Worm (Caenorhabditis elegans) whole organism, L4 larva: ENCODE data around the gene srp-2.

Experiments used
- F10B5.3 ChIP-seq: sonication (generic microtip); optimal IDR thresholded peaks from 2 replicates; lab custom pipeline; 2016; ENCODE audit warnings: mild to moderate bottlenecking, missing genetic modification characterization, missing compliant biosample characterization
- R02D3.7 ChIP-seq: fragments of 150-350 bp; sonication (generic microtip); optimal IDR thresholded peaks from 3 replicates; lab custom pipeline; 2014; ENCODE audit warnings: missing biosample characterization, missing genetic modification characterization
- T20F7.1 ChIP-seq: fragments of 200-800 bp; sonication (Bioruptor generic); optimal IDR thresholded peaks from 2 replicates; lab custom pipeline; 2018; ENCODE audit warnings: mild to moderate bottlenecking, missing genetic modification characterization, missing compliant biosample characterization
- Y48G9A.11 ChIP-seq: fragments of 200-800 bp; sonication (Bioruptor generic); IDR thresholded peaks from 2 replicates; pipeline ENCODE4 v1.3.6; 2022; ENCODE audit warnings: missing genetic modification reagents, missing genetic modification characterization, missing compliant biosample characterization
- ZK546.5 ChIP-seq, 2 experiments: sonication (generic microtip); optimal IDR thresholded peaks; 2 replicates each; lab custom pipeline; 2017; ENCODE audit warnings: missing biosample characterization in 2 of 2, missing genetic modification characterization in 2 of 2
- aly-2 ChIP-seq: sonication (generic microtip); optimal IDR thresholded peaks from 2 replicates; lab custom pipeline; 2018; ENCODE audit warnings: missing biosample characterization, missing genetic modification characterization
- ama-1 ChIP-seq: fragments of 150-350 bp; optimal IDR thresholded peaks from 2 replicates; lab custom pipeline; 2014; ENCODE audit warnings: inconsistent platforms, mixed read lengths
- ceh-44 ChIP-seq: fragments of 200-800 bp; sonication (Bioruptor generic); IDR thresholded peaks from 2 replicates; pipeline ENCODE4 v1.3.6; 2022; ENCODE audit warnings: missing genetic modification reagents, missing genetic modification characterization, missing compliant biosample characterization
- ceh-62 ChIP-seq: sonication (generic microtip); optimal IDR thresholded peaks from 2 replicates; lab custom pipeline; 2017; ENCODE audit warnings: missing biosample characterization, missing genetic modification characterization
- ceh-82 ChIP-seq: sonication (generic microtip); optimal IDR thresholded peaks from 2 replicates; lab custom pipeline; 2017; ENCODE audit warnings: missing biosample characterization, missing genetic modification characterization
- ces-1 ChIP-seq: fragments of 150-350 bp; sonication (generic microtip); optimal IDR thresholded peaks from 4 replicates; lab custom pipeline; 2014; ENCODE audit warnings: missing biosample characterization, missing genetic modification reagents, missing genetic modification characterization
- daf-16 ChIP-seq, 3 experiments: sonication (generic microtip); optimal IDR thresholded peaks; 2 replicates each; lab custom pipeline; 2016 to 2017; ENCODE audit warnings: missing genetic modification characterization in 3 of 3, missing genetic modification reagents in 3 of 3, mild to moderate bottlenecking in 2 of 3, missing compliant biosample characterization in 2 of 3, missing biosample characterization in 1 of 3, moderate library complexity in 1 of 3
- daf-19 ChIP-seq: fragments of 200-800 bp; sonication (Bioruptor generic); conservative IDR thresholded peaks from 2 replicates; pipeline ENCODE4 v1.3.6; 2022; ENCODE audit warnings: missing genetic modification characterization, missing compliant biosample characterization
- dmd-8 ChIP-seq: fragments of 200-800 bp; sonication (Bioruptor generic); IDR thresholded peaks from 2 replicates; pipeline ENCODE4 v1.3.6; 2022; ENCODE audit warnings: missing genetic modification characterization, missing compliant biosample characterization
- dmd-9 ChIP-seq: fragments of 200-800 bp; sonication (Bioruptor generic); IDR thresholded peaks from 2 replicates; pipeline ENCODE4 v1.3.6; 2022; ENCODE audit warnings: missing genetic modification reagents, missing genetic modification characterization, missing compliant biosample characterization
- dve-1 ChIP-seq: sonication (generic microtip); optimal IDR thresholded peaks from 2 replicates; lab custom pipeline; 2017; ENCODE audit warnings: antibody characterized with exemption, mild to moderate bottlenecking, missing genetic modification characterization, missing compliant biosample characterization; ENCODE audit not compliant: insufficient read depth
- fkh-10 ChIP-seq: fragments of 150-350 bp; optimal IDR thresholded peaks from 2 replicates; lab custom pipeline; 2014; ENCODE audit warnings: missing biosample characterization, missing genetic modification reagents, missing genetic modification characterization
- hlh-30 ChIP-seq: sonication (generic microtip); optimal IDR thresholded peaks from 2 replicates; lab custom pipeline; 2017; ENCODE audit warnings: antibody characterized with exemption, mild to moderate bottlenecking, missing genetic modification characterization, missing compliant biosample characterization; ENCODE audit not compliant: insufficient read depth
- jun-1 ChIP-seq: fragments of 150-350 bp; optimal IDR thresholded peaks from 2 replicates; lab custom pipeline; 2014; ENCODE audit warnings: missing biosample characterization, missing genetic modification reagents, missing genetic modification characterization
- lin-1 ChIP-seq: fragments of 200-800 bp; sonication (Bioruptor generic); IDR thresholded peaks from 2 replicates; pipeline ENCODE4 v1.3.6; 2022; ENCODE audit warnings: missing genetic modification reagents, missing genetic modification characterization, missing compliant biosample characterization
- lin-13 ChIP-seq: fragments of 150-350 bp; optimal IDR thresholded peaks from 2 replicates; lab custom pipeline; 2014; ENCODE audit warnings: missing biosample characterization, missing genetic modification reagents, missing genetic modification characterization
- lin-15B ChIP-seq: fragments of 150-350 bp; sonication (generic microtip); optimal IDR thresholded peaks from 3 replicates; lab custom pipeline; 2014; ENCODE audit warnings: missing biosample characterization, missing genetic modification characterization
- madf-5 ChIP-seq, 2 experiments: fragments of 200-800 bp; sonication (Bioruptor generic); IDR thresholded peaks; 2 replicates each; pipeline ENCODE4 v1.3.6; 2022; ENCODE audit warnings: missing compliant biosample characterization in 2 of 2, missing genetic modification characterization in 2 of 2
- mdl-1 ChIP-seq, 2 experiments: fragments of 150-350 bp in 1 of 2; sonication (generic microtip) in 1 of 2; optimal IDR thresholded peaks; 2 replicates each; lab custom pipeline; 2014 to 2017; ENCODE audit warnings: missing biosample characterization in 2 of 2, missing genetic modification characterization in 2 of 2
- mdt-29 ChIP-seq: fragments of 200-800 bp; sonication (Bioruptor generic); IDR thresholded peaks from 2 replicates; pipeline ENCODE4 v1.3.6; 2022; ENCODE audit warnings: missing genetic modification reagents, missing genetic modification characterization, missing compliant biosample characterization
- mxl-2 ChIP-seq: fragments of 200-800 bp; sonication (Bioruptor generic); conservative IDR thresholded peaks from 2 replicates; pipeline ENCODE4 v1.3.6; 2022; ENCODE audit warnings: missing genetic modification reagents, missing genetic modification characterization, missing compliant biosample characterization
- mxl-3 ChIP-seq: fragments of 200-800 bp; sonication (Bioruptor generic); optimal IDR thresholded peaks from 2 replicates; lab custom pipeline; 2018; ENCODE audit warnings: mild to moderate bottlenecking, missing genetic modification characterization, missing compliant biosample characterization
- nhr-10 ChIP-seq: fragments of 150-350 bp; optimal IDR thresholded peaks from 2 replicates; lab custom pipeline; 2014; ENCODE audit warnings: missing biosample characterization, missing genetic modification characterization
- nhr-102 ChIP-seq: sonication (generic microtip); optimal IDR thresholded peaks from 2 replicates; lab custom pipeline; 2016; ENCODE audit warnings: mild to moderate bottlenecking, missing genetic modification characterization, moderate library complexity, missing compliant biosample characterization
- nhr-11 ChIP-seq: fragments of 150-350 bp; optimal IDR thresholded peaks from 2 replicates; lab custom pipeline; 2014; ENCODE audit warnings: missing biosample characterization, missing genetic modification characterization
- nhr-111 ChIP-seq: fragments of 200-800 bp; sonication (Bioruptor generic); optimal IDR thresholded peaks from 2 replicates; lab custom pipeline; 2018; ENCODE audit warnings: mild to moderate bottlenecking, missing genetic modification characterization, missing compliant biosample characterization
- nhr-28 ChIP-seq: fragments of 150-350 bp; optimal IDR thresholded peaks from 2 replicates; lab custom pipeline; 2014; ENCODE audit warnings: missing biosample characterization, missing genetic modification characterization
- nhr-41 ChIP-seq: fragments of 200-800 bp; sonication (Bioruptor generic); IDR thresholded peaks from 2 replicates; pipeline ENCODE4 v1.3.6; 2022; ENCODE audit warnings: missing genetic modification reagents, missing genetic modification characterization, missing compliant biosample characterization
- nhr-76 ChIP-seq: fragments of 150-350 bp; optimal IDR thresholded peaks from 2 replicates; lab custom pipeline; 2014; ENCODE audit warnings: missing biosample characterization, missing genetic modification characterization
- nhr-77 ChIP-seq: fragments of 150-350 bp; optimal IDR thresholded peaks from 2 replicates; lab custom pipeline; 2014; ENCODE audit warnings: missing biosample characterization, missing genetic modification characterization
- snpc-4 ChIP-seq: fragments of 150-350 bp; optimal IDR thresholded peaks from 2 replicates; lab custom pipeline; 2014; ENCODE audit warnings: missing biosample characterization, missing genetic modification characterization
- spr-1 ChIP-seq: sonication (generic microtip); optimal IDR thresholded peaks from 2 replicates; lab custom pipeline; 2016; ENCODE audit warnings: mild to moderate bottlenecking, missing genetic modification characterization, missing compliant biosample characterization
- spr-3 ChIP-seq: fragments of 200-800 bp; sonication (Bioruptor generic); optimal IDR thresholded peaks from 2 replicates; lab custom pipeline; 2018; ENCODE audit warnings: mild to moderate bottlenecking, missing genetic modification characterization, missing compliant biosample characterization
- tag-97 ChIP-seq: fragments of 200-800 bp; sonication (Bioruptor generic); IDR thresholded peaks from 2 replicates; pipeline ENCODE4 v1.3.6; 2022; ENCODE audit warnings: missing genetic modification characterization, missing compliant biosample characterization
- tra-1 ChIP-seq: fragments of 200-800 bp; sonication (Bioruptor generic); IDR thresholded peaks from 2 replicates; pipeline ENCODE4 v1.3.6; 2022; ENCODE audit warnings: missing genetic modification reagents, missing genetic modification characterization, missing compliant biosample characterization
- unc-130 ChIP-seq: sonication (generic microtip); optimal IDR thresholded peaks from 2 replicates; lab custom pipeline; 2016; ENCODE audit warnings: missing genetic modification reagents, missing genetic modification characterization, missing compliant biosample characterization
- zag-1 ChIP-seq: fragments of 150-350 bp; optimal IDR thresholded peaks from 2 replicates; lab custom pipeline; 2014; ENCODE audit warnings: missing biosample characterization, missing genetic modification characterization
- zip-11 ChIP-seq: fragments of 200-800 bp; sonication (Bioruptor generic); IDR thresholded peaks from 2 replicates; pipeline ENCODE4 v1.3.6; 2022; ENCODE audit warnings: missing genetic modification characterization, missing compliant biosample characterization
- zip-2 ChIP-seq: fragments of 150-350 bp; optimal IDR thresholded peaks from 2 replicates; lab custom pipeline; 2014; ENCODE audit warnings: missing biosample characterization, missing genetic modification characterization

srp-2 gene

ce11 chrV:743348-743747, 19.1 kb upstream of the srp-2 start, which contains the start of gene str-134 (continued):
- TF ChIP-seq spr-1 (tag; lab: Kevin White, UChicago) (no peak), dmd-9 (GFP tag; lab: Robert Waterston, UW) (no peak)

DNA sequence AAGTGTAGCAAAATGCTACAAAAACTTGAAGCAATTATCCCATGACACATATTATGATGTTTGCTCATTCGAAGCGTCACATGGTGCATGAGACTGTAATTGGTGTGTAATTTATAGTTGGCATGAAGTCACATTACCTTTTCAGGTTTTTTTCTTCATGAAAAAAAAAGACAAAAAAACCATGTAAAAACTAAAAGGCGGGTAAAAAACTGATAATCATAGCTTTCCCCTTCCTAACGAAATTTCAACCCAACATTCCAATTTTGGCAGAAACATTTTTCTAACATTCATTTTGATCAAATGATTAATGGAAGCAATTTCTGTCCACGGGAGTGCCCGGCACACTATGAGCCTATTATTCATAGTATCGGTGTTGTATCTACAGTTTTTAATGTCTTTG, 14.4 kb upstream of the srp-2 start, which contains the start of gene sri-4:
Gene sri-4 (plus strand): TSS at position 301 of the 400 bp plus-strand sequence.
- TF ChIP-seq mxl-2 (no peak), hlh-30 (no peak), dmd-8 (GFP tag; lab: Robert Waterston, UW) (no peak), zip-11 (no peak), ZK546.5 (tag; optimal IDR thresholded peaks at IDR 0.05; lab: Kevin White, UChicago) (no peak), F10B5.3 (no peak), dve-1 (no peak), nhr-28 (tag; lab: Kevin White, UChicago) (no peak), ceh-44 (GFP tag; lab: Robert Waterston, UW) (no peak), jun-1 (tag; lab: Kevin White, UChicago) (no peak), ceh-82 (no peak), ama-1 (lab: Kevin White, UChicago) (no peak), nhr-10 (tag; lab: Kevin White, UChicago) (no peak), daf-19 (GFP tag; lab: Robert Waterston, UW) (no peak)
- TF ChIP-seq, all 104 proteins: peak for 0

- TF ChIP-seq nhr-77 (no peak), mdl-1 (tag; optimal IDR thresholded peaks at IDR 0.05; lab: Kevin White, UChicago) (no peak), mdt-29 (GFP tag; lab: Robert Waterston, UW) (no peak), madf-5 (GFP tag; IDR thresholded peaks at IDR 0.05; lab: Robert Waterston, UW) (no peak), ceh-62 (tag; lab: Kevin White, UChicago) (no peak), ceh-82 (no peak), ces-1 (GFP tag; lab: Kevin White, UChicago) (no peak), Y48G9A.11 (no peak), zag-1 (tag; lab: Kevin White, UChicago) (no peak), spr-3 (GFP tag; lab: Kevin White, UChicago) (no peak), snpc-4 (tag; lab: Kevin White, UChicago) (no peak), jun-1 (tag; lab: Kevin White, UChicago) (no peak), tra-1 (GFP tag; lab: Robert Waterston, UW) (no peak), R02D3.7 (no peak), nhr-102 (no peak), lin-1 (GFP tag; lab: Robert Waterston, UW) (no peak), zip-2 (no peak), nhr-41 (GFP tag; lab: Robert Waterston, UW) (no peak)
These were observed 9.6 kb upstream of the srp-2 start, which contains the start of the genes str-262 and srp-1 for ce11 chrV:752679-753333. TSS of gene str-262 (minus strand) at chrV:752779. TSS of gene srp-1 (plus strand) at chrV:753283.

- TF ChIP-seq lin-15B (tag; lab: Kevin White, UChicago), result no peak
- no peak for TF ChIP-seq tag-97 (GFP tag; lab: Robert Waterston, UW)
- no peak for TF ChIP-seq ama-1 (lab: Kevin White, UChicago)
- no peak for TF ChIP-seq T20F7.1
- no peak for TF ChIP-seq tra-1 (GFP tag; lab: Robert Waterston, UW)
- TF ChIP-seq daf-16 (GFP tag; optimal IDR thresholded peaks at IDR 0.05; lab: Kevin White, UChicago), result no peak
- TF ChIP-seq daf-16 (tag; optimal IDR thresholded peaks at IDR 0.05; lab: Kevin White, UChicago), result no peak
- no peak for TF ChIP-seq mdt-29 (GFP tag; lab: Robert Waterston, UW)
- TF ChIP-seq unc-130 (GFP tag; lab: Kevin White, UChicago), result no peak
- no peak for TF ChIP-seq nhr-111 (GFP tag; lab: Kevin White, UChicago)
- TF ChIP-seq nhr-76 (tag; lab: Kevin White, UChicago), result no peak
- no peak for TF ChIP-seq nhr-11 (tag; lab: Kevin White, UChicago)
- no peak for TF ChIP-seq mxl-3
- no peak for TF ChIP-seq aly-2
- TF ChIP-seq lin-13 (GFP tag; lab: Kevin White, UChicago), result no peak
- TF ChIP-seq fkh-10 (GFP tag; lab: Kevin White, UChicago), result no peak
- TF ChIP-seq R02D3.7, result no peak
These were observed 6.3 kb upstream of the srp-2 start, which contains the start of gene str-20 for ce11 chrV:756169-756568. TSS of gene str-20 (plus strand) at chrV:756469.
